Fruit fly (Drosophila melanogaster) whole organism, embryonic: Measurements from ENCODE around the gene CG3294.

Experiments used
- Ada2b ChIP-seq: fragments of 200-800 bp; sonication (Bioruptor generic); IDR thresholded peaks from 2 replicates; pipeline ENCODE4 v1.3.6; 2022; ENCODE audit warnings: missing biosample characterization, missing genetic modification characterization
- Asciz ChIP-seq: fragments of 200-800 bp; sonication (Bioruptor generic); optimal IDR thresholded peaks from 2 replicates; lab custom pipeline; 2017; ENCODE audit warnings: missing biosample characterization, mild to moderate bottlenecking, missing genetic modification characterization, missing genetic modification reagents
- BEAF-32 ChIP-seq: fragments of 200-800 bp; sonication (Bioruptor generic); optimal IDR thresholded peaks from 3 replicates; lab custom pipeline; 2017; ENCODE audit warnings: missing biosample characterization, missing genetic modification characterization, mild to moderate bottlenecking, moderate library complexity, missing genetic modification reagents
- CG10267 ChIP-seq: fragments of 200-800 bp; sonication (Bioruptor generic); optimal IDR thresholded peaks from 2 replicates; lab custom pipeline; 2018; ENCODE audit warnings: missing biosample characterization, mild to moderate bottlenecking, missing genetic modification characterization, moderate library complexity
- CG10431 ChIP-seq: fragments of 200-800 bp; sonication (Bioruptor generic); optimal IDR thresholded peaks from 3 replicates; lab custom pipeline; 2018; ENCODE audit warnings: missing biosample characterization, mild to moderate bottlenecking, missing genetic modification characterization
- CG10462 ChIP-seq: fragments of 200-800 bp; sonication (Bioruptor generic); optimal IDR thresholded peaks from 2 replicates; lab custom pipeline; 2016; ENCODE audit warnings: missing biosample characterization, missing genetic modification characterization
- CG10565 ChIP-seq: fragments of 200-800 bp; sonication (Bioruptor generic); optimal IDR thresholded peaks from 3 replicates; lab custom pipeline; 2016; ENCODE audit warnings: missing biosample characterization, mild to moderate bottlenecking, missing genetic modification characterization
- CG10979 ChIP-seq: fragments of 200-800 bp; sonication (Bioruptor generic); optimal IDR thresholded peaks from 2 replicates; lab custom pipeline; 2018; ENCODE audit warnings: missing biosample characterization, mild to moderate bottlenecking, missing genetic modification characterization, moderate library complexity
- CG11247 ChIP-seq: fragments of 200-800 bp; sonication (Bioruptor generic); IDR thresholded peaks from 2 replicates; pipeline ENCODE4 v1.3.6; 2022; ENCODE audit warnings: missing biosample characterization, missing genetic modification characterization
- CG11398 ChIP-seq: fragments of 200-800 bp; sonication (Bioruptor generic); optimal IDR thresholded peaks from 2 replicates; lab custom pipeline; 2016; ENCODE audit warnings: missing biosample characterization, missing genetic modification characterization
- CG12299 ChIP-seq: fragments of 200-800 bp; sonication (Bioruptor generic); optimal IDR thresholded peaks from 2 replicates; lab custom pipeline; 2018; ENCODE audit warnings: missing biosample characterization, mild to moderate bottlenecking, missing genetic modification characterization
- CG12769 ChIP-seq: fragments of 200-800 bp; sonication (Bioruptor generic); optimal IDR thresholded peaks from 2 replicates; lab custom pipeline; 2019; ENCODE audit warnings: missing biosample characterization, mild to moderate bottlenecking, missing genetic modification characterization, moderate library complexity
- CG13123 ChIP-seq: fragments of 200-800 bp; sonication (Bioruptor generic); optimal IDR thresholded peaks from 2 replicates; lab custom pipeline; 2016; ENCODE audit warnings: missing biosample characterization, missing genetic modification characterization
- CG14667 ChIP-seq: fragments of 200-800 bp; sonication (Bioruptor generic); IDR thresholded peaks from 2 replicates; pipeline ENCODE4 v1.3.6; 2022; ENCODE audit warnings: missing biosample characterization, missing genetic modification characterization
- CG16813 ChIP-seq: fragments of 200-800 bp; sonication (Bioruptor generic); IDR thresholded peaks from 3 replicates; pipeline ENCODE4 v1.3.6; 2022; ENCODE audit warnings: missing biosample characterization, missing genetic modification characterization; ENCODE audit not compliant: partially characterized antibody
- CG18476 ChIP-seq: fragments of 200-800 bp; sonication (Bioruptor generic); optimal IDR thresholded peaks from 2 replicates; lab custom pipeline; 2016; ENCODE audit warnings: missing biosample characterization, mild to moderate bottlenecking, missing genetic modification characterization
- CG2712 ChIP-seq: fragments of 200-800 bp; optimal IDR thresholded peaks from 3 replicates; lab custom pipeline; 2019; ENCODE audit warnings: missing biosample characterization, mild to moderate bottlenecking, missing genetic modification characterization, moderate library complexity
- CG34376 ChIP-seq: fragments of 200-800 bp; sonication (Bioruptor generic); optimal IDR thresholded peaks from 2 replicates; lab custom pipeline; 2018; ENCODE audit warnings: missing biosample characterization, mild to moderate bottlenecking, missing genetic modification characterization
- CG4404 ChIP-seq: fragments of 200-800 bp; sonication (Bioruptor generic); IDR thresholded peaks from 2 replicates; pipeline ENCODE4 v1.3.6; 2022; ENCODE audit warnings: missing biosample characterization, missing genetic modification characterization
- CG4707 ChIP-seq: fragments of 200-800 bp; sonication (Bioruptor generic); optimal IDR thresholded peaks from 2 replicates; lab custom pipeline; 2018; ENCODE audit warnings: missing biosample characterization, mild to moderate bottlenecking, missing genetic modification characterization, moderate library complexity
- CG4820 ChIP-seq: fragments of 200-800 bp; sonication (Bioruptor generic); optimal IDR thresholded peaks from 3 replicates; lab custom pipeline; 2016; ENCODE audit warnings: missing biosample characterization, missing genetic modification characterization
- CG6683 ChIP-seq: fragments of 200-800 bp; sonication (Bioruptor generic); optimal IDR thresholded peaks from 2 replicates; lab custom pipeline; 2017; ENCODE audit warnings: missing biosample characterization, mild to moderate bottlenecking, missing genetic modification characterization, missing genetic modification reagents
- CG7556 ChIP-seq: fragments of 200-800 bp; sonication (Bioruptor generic); optimal IDR thresholded peaks from 2 replicates; lab custom pipeline; 2017; ENCODE audit warnings: missing biosample characterization, mild to moderate bottlenecking, missing genetic modification characterization
- CG8944 ChIP-seq: fragments of 200-800 bp; sonication (Bioruptor generic); optimal IDR thresholded peaks from 3 replicates; lab custom pipeline; 2016; ENCODE audit warnings: missing biosample characterization, missing genetic modification characterization
- CHES-1-like ChIP-seq: fragments of 200-800 bp; sonication (Bioruptor generic); optimal IDR thresholded peaks from 2 replicates; lab custom pipeline; 2016; ENCODE audit warnings: missing biosample characterization, missing genetic modification characterization
- D19A ChIP-seq: fragments of 200-800 bp; optimal IDR thresholded peaks from 3 replicates; lab custom pipeline; 2019; ENCODE audit warnings: missing biosample characterization, mild to moderate bottlenecking, missing genetic modification characterization, moderate library complexity
- Dbx ChIP-seq: fragments of 200-800 bp; sonication (Bioruptor generic); IDR thresholded peaks from 3 replicates; pipeline ENCODE4 v1.3.6; 2022; ENCODE audit warnings: missing biosample characterization, missing genetic modification characterization
- Deaf1 ChIP-seq: fragments of 200-800 bp; optimal IDR thresholded peaks from 3 replicates; lab custom pipeline; 2019; ENCODE audit warnings: missing biosample characterization, mild to moderate bottlenecking, missing genetic modification characterization, moderate library complexity
- Dip2 ChIP-seq: fragments of 200-800 bp; sonication (Bioruptor generic); IDR thresholded peaks from 2 replicates; pipeline ENCODE4 v1.3.6; 2022; ENCODE audit warnings: missing biosample characterization, missing genetic modification characterization
- Dp ChIP-seq: fragments of 200-800 bp; sonication (Bioruptor generic); optimal IDR thresholded peaks from 2 replicates; lab custom pipeline; 2018; ENCODE audit warnings: missing biosample characterization, mild to moderate bottlenecking, missing genetic modification characterization, moderate library complexity
- H15 ChIP-seq: fragments of 200-800 bp; sonication (Bioruptor generic); IDR thresholded peaks from 3 replicates; pipeline ENCODE4 v1.3.6; 2022; ENCODE audit warnings: missing biosample characterization, missing genetic modification characterization
- HLH4C ChIP-seq: fragments of 200-800 bp; sonication (Bioruptor generic); IDR thresholded peaks from 3 replicates; pipeline ENCODE4 v1.3.6; 2022; ENCODE audit warnings: missing biosample characterization, missing genetic modification characterization; ENCODE audit not compliant: partially characterized antibody
- Hmx ChIP-seq: fragments of 200-800 bp; sonication (Bioruptor generic); optimal IDR thresholded peaks from 2 replicates; lab custom pipeline; 2016; ENCODE audit warnings: missing biosample characterization, missing genetic modification characterization
- NFAT ChIP-seq: fragments of 200-800 bp; sonication (Bioruptor generic); IDR thresholded peaks from 2 replicates; pipeline ENCODE4 v1.3.6; 2022; ENCODE audit warnings: missing biosample characterization, missing genetic modification characterization
- Nf-YA ChIP-seq: fragments of 200-800 bp; sonication (Bioruptor generic); IDR thresholded peaks from 2 replicates; pipeline ENCODE4 v1.3.6; 2022; ENCODE audit warnings: missing biosample characterization, missing genetic modification characterization
- Oli ChIP-seq: fragments of 200-800 bp; sonication (Bioruptor generic); optimal IDR thresholded peaks from 2 replicates; lab custom pipeline; 2018; ENCODE audit warnings: missing biosample characterization, mild to moderate bottlenecking, missing genetic modification characterization, moderate library complexity
- Opbp ChIP-seq: fragments of 200-800 bp; sonication (Bioruptor generic); IDR thresholded peaks from 3 replicates; pipeline ENCODE4 v1.3.6; 2022; ENCODE audit warnings: missing biosample characterization, missing genetic modification characterization; ENCODE audit not compliant: partially characterized antibody
- Taf1 ChIP-seq: fragments of 200-800 bp; sonication (Bioruptor generic); IDR thresholded peaks from 2 replicates; pipeline ENCODE4 v1.3.6; 2022; ENCODE audit warnings: missing biosample characterization, missing genetic modification characterization
- Vsx1 ChIP-seq: fragments of 200-800 bp; sonication (Bioruptor generic); optimal IDR thresholded peaks from 2 replicates; lab custom pipeline; 2017; ENCODE audit warnings: missing biosample characterization, mild to moderate bottlenecking, missing genetic modification characterization, missing genetic modification reagents
- cwo ChIP-seq: fragments of 200-800 bp; sonication (Bioruptor generic); optimal IDR thresholded peaks from 3 replicates; lab custom pipeline; 2017; ENCODE audit warnings: missing biosample characterization, missing genetic modification characterization, mild to moderate bottlenecking, moderate library complexity, missing genetic modification reagents
- emc ChIP-seq: fragments of 200-800 bp; sonication (Bioruptor generic); optimal IDR thresholded peaks from 2 replicates; lab custom pipeline; 2016; ENCODE audit warnings: missing biosample characterization, missing genetic modification characterization
- gcm ChIP-seq: fragments of 200-800 bp; sonication (Bioruptor generic); optimal IDR thresholded peaks from 2 replicates; lab custom pipeline; 2019; ENCODE audit warnings: missing biosample characterization, mild to moderate bottlenecking, missing genetic modification characterization, moderate library complexity
- prd ChIP-seq, 3 experiments: fragments of >200 bp in 2 of 3; fragments of 200-800 bp in 1 of 3; sonication (Bioruptor generic) in 1 of 3; optimal IDR thresholded peaks in 2 of 3; IDR thresholded peaks in 1 of 3; 2 replicates in 2 of 3; 3 replicates in 1 of 3; pipeline versions ENCODE4 v1.3.6 to Lab custom; 2017 to 2022; ENCODE audit warnings: missing biosample characterization in 1 of 3, missing genetic modification characterization in 1 of 3
- sc ChIP-seq, 3 experiments: fragments of >200 bp in 2 of 3; fragments of 200-800 bp in 1 of 3; sonication (Bioruptor generic) in 1 of 3; optimal IDR thresholded peaks; 2 replicates in 2 of 3; 3 replicates in 1 of 3; lab custom pipeline; 2017; ENCODE audit warnings: mild to moderate bottlenecking in 1 of 3, missing biosample characterization in 1 of 3, missing genetic modification characterization in 1 of 3, missing genetic modification reagents in 1 of 3
- slbo ChIP-seq: fragments of 200-800 bp; sonication (Bioruptor generic); IDR thresholded peaks from 2 replicates; pipeline ENCODE4 v1.3.6; 2022; ENCODE audit warnings: missing biosample characterization, missing genetic modification characterization
- tio ChIP-seq: fragments of 200-800 bp; sonication (Bioruptor generic); optimal IDR thresholded peaks from 2 replicates; lab custom pipeline; 2017; ENCODE audit warnings: missing biosample characterization, missing genetic modification characterization, inconsistent platforms
- tx ChIP-seq: fragments of 200-800 bp; sonication (Bioruptor generic); optimal IDR thresholded peaks from 2 replicates; lab custom pipeline; 2016; ENCODE audit warnings: missing biosample characterization, missing genetic modification characterization
- wor ChIP-seq: fragments of 200-800 bp; sonication (Bioruptor generic); IDR thresholded peaks from 2 replicates; pipeline ENCODE4 v1.3.6; 2022; ENCODE audit warnings: missing biosample characterization, missing genetic modification characterization
- yki ChIP-seq: fragments of >200 bp; optimal IDR thresholded peaks from 3 replicates; lab custom pipeline; 2018

CG3294 gene

DNA sequence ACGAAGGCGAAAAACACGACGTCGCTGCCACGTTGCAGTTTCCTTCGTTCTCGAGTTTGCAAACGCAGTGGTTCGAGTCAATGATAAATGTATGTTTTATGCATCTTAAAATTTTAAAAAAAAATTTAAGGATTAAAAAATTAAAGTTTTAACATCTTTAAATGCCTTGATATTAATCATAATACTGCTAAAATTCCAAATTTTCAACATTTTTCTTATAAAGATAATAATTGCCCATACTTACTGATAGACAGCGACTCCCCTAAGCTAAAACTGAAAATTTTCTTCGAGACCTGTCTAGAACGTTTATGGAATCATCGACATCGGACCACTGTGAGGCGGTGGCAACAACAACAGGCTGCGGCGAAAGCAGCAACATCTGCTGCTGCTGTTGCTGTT is 27.0 kb downstream of the CG3294 start (continued):
- peak; percentile 85 for TF ChIP-seq cwo (GFP tag; lab: Kevin White, UChicago)
- TF ChIP-seq Dp (GFP tag; lab: Kevin White, UChicago), result no peak
- TF ChIP-seq CG10979, result peak; percentile 61
- TF ChIP-seq CG6683 (GFP tag; lab: Kevin White, UChicago), result peak; percentile 57
- TF ChIP-seq CG4820 (GFP tag; lab: Kevin White, UChicago), result peak; percentile 52
- peak; percentile 72 for TF ChIP-seq CG10267 (tag; lab: Kevin White, UChicago)
- TF ChIP-seq CG8944 (GFP tag; lab: Kevin White, UChicago), result no peak
- no peak for TF ChIP-seq Nf-YA (GFP tag; lab: Robert Waterston, UW)
- peak; percentile 14 for TF ChIP-seq tx
- TF ChIP-seq CG12299 (tag; lab: Kevin White, UChicago), result peak; percentile 69
- TF ChIP-seq CG10565, result no peak
- peak; percentile 62; the same call in 1 of the 2 replicates for TF ChIP-seq NFAT
- TF ChIP-seq sc (optimal IDR thresholded peaks at IDR 0.05; lab: Kevin White, UChicago), result no peak
- TF ChIP-seq sc (GFP tag; optimal IDR thresholded peaks at IDR 0.05; lab: Kevin White, UChicago), result no peak
- TF ChIP-seq CG4404 (GFP tag; lab: Robert Waterston, UW), result peak; percentile 56
- no peak for TF ChIP-seq Hmx (GFP tag; lab: Kevin White, UChicago)
- TF ChIP-seq Vsx1 (GFP tag; lab: Kevin White, UChicago), result no peak
- TF ChIP-seq CHES-1-like (GFP tag; lab: Kevin White, UChicago), result peak; percentile 31
- no peak for TF ChIP-seq HLH4C
- TF ChIP-seq prd (optimal IDR thresholded peaks at IDR 0.05; lab: Kevin White, UChicago), result no peak
- TF ChIP-seq prd (GFP tag; IDR thresholded peaks at IDR 0.05; lab: Robert Waterston, UW), result peak; percentile 68
- TF ChIP-seq CG12769 (tag; lab: Kevin White, UChicago), result no peak
- peak; percentile 73 for TF ChIP-seq Oli (tag; lab: Kevin White, UChicago)
- TF ChIP-seq CG11247 (GFP tag; lab: Robert Waterston, UW), result peak; percentile 72
- TF ChIP-seq Asciz (GFP tag; lab: Kevin White, UChicago), result peak; percentile 57
- TF ChIP-seq CG7556 (GFP tag; lab: Kevin White, UChicago), result peak; percentile 93
- no peak for TF ChIP-seq Opbp (GFP tag; lab: Robert Waterston, UW)
- peak; percentile 49 for TF ChIP-seq CG14667 (GFP tag; lab: Robert Waterston, UW)
- TF ChIP-seq D19A (tag; lab: Kevin White, UChicago), result peak; percentile 68
- peak; percentile 65 for TF ChIP-seq CG18476 (GFP tag; lab: Kevin White, UChicago)
- TF ChIP-seq BEAF-32 (GFP tag; lab: Kevin White, UChicago), result no peak
- TF ChIP-seq Taf1 (GFP tag; lab: Robert Waterston, UW), result peak; percentile 44
- peak; percentile 65 for TF ChIP-seq CG34376 (GFP tag; lab: Kevin White, UChicago)
- peak; percentile 8 for TF ChIP-seq emc (GFP tag; lab: Kevin White, UChicago)
- peak; percentile 86 for TF ChIP-seq Deaf1 (tag; lab: Kevin White, UChicago)
- TF ChIP-seq CG11398 (GFP tag; lab: Kevin White, UChicago), result no peak
- TF ChIP-seq CG10462 (GFP tag; lab: Kevin White, UChicago), result no peak
- TF ChIP-seq gcm (GFP tag; lab: Kevin White, UChicago), result peak; percentile 17
- 0 out of 3 replicates have a peak, but pooled peaks have one; percentile 42 for TF ChIP-seq CG16813 (GFP tag; lab: Robert Waterston, UW)
- TF ChIP-seq tio (GFP tag; lab: Kevin White, UChicago), result peak; percentile 37
- no peak for TF ChIP-seq CG4707 (GFP tag; lab: Kevin White, UChicago)
- peak; percentile 1 for TF ChIP-seq CG10431 (GFP tag; lab: Kevin White, UChicago)
- TF ChIP-seq H15 (GFP tag; lab: Robert Waterston, UW), result no peak
- TF ChIP-seq slbo (GFP tag; lab: Robert Waterston, UW), result peak; percentile 70
- 0 out of 2 replicates have a peak, but pooled peaks have one; percentile 28 for TF ChIP-seq Dip2 (GFP tag; lab: Robert Waterston, UW)
- peak; percentile 79 for TF ChIP-seq Dbx (GFP tag; lab: Robert Waterston, UW)
- TF ChIP-seq CG13123 (GFP tag; lab: Kevin White, UChicago), result no peak
- TF ChIP-seq yki (lab: Kevin White, UChicago), result no peak
- peak; percentile 40 for TF ChIP-seq wor (GFP tag; lab: Robert Waterston, UW)
- peak; percentile 71 for TF ChIP-seq CG2712 (tag; lab: Kevin White, UChicago)
- TF ChIP-seq Ada2b (GFP tag; lab: Robert Waterston, UW), result peak; percentile 75
